Fruit fly (Drosophila melanogaster): ENCODE measurements around the gene Obp69a.

Gene Obp69a

dm6 chr3L:12399171-12399570 is 3.2 kb downstream of the Obp69a start, which contains the start of gene CG32104 (continued):
- no peak for TF ChIP-seq CG11456 (GFP tag; IDR thresholded peaks at IDR 0.05)
- no peak for TF ChIP-seq gem (tag; optimal IDR thresholded peaks at IDR 0.05)
- TF ChIP-seq psq (GFP tag; optimal IDR thresholded peaks at IDR 0.05) = no peak
- TF ChIP-seq corto (GFP tag; optimal IDR thresholded peaks at IDR 0.05) = no peak
- TF ChIP-seq grn (GFP tag; optimal IDR thresholded peaks at IDR 0.05) = no peak
- TF ChIP-seq Side (GFP tag; optimal IDR thresholded peaks at IDR 0.05) = no peak
- no peak for TF ChIP-seq pnt (GFP tag; optimal IDR thresholded peaks at IDR 0.05)
- TF ChIP-seq CG9817 (tag; optimal IDR thresholded peaks at IDR 0.05) = no peak
- TF ChIP-seq CG4424 (GFP tag; optimal IDR thresholded peaks at IDR 0.05) = no peak
- no peak for TF ChIP-seq CG3407 (GFP tag; optimal IDR thresholded peaks at IDR 0.05)
- TF ChIP-seq Dp (GFP tag; optimal IDR thresholded peaks at IDR 0.05) = peak; percentile 82
- no peak for TF ChIP-seq Ssrp (tag; optimal IDR thresholded peaks at IDR 0.05)
- peak; percentile 47 for TF ChIP-seq YL-1 (GFP tag; optimal IDR thresholded peaks at IDR 0.05)
- TF ChIP-seq TFAM (GFP tag; optimal IDR thresholded peaks at IDR 0.05) = no peak
- TF ChIP-seq tin (GFP tag; optimal IDR thresholded peaks at IDR 0.05) = no peak
- TF ChIP-seq dan (GFP tag; IDR thresholded peaks at IDR 0.05) = no peak
- no peak for TF ChIP-seq chinmo (GFP tag; IDR thresholded peaks at IDR 0.05; ENCODE audit: partially characterized antibody)
- TF ChIP-seq stwl (tag; optimal IDR thresholded peaks at IDR 0.05) = peak; percentile 53
- no peak for TF ChIP-seq CG11560 (tag; IDR thresholded peaks at IDR 0.05)
- TF ChIP-seq NfI (GFP tag; optimal IDR thresholded peaks at IDR 0.05) = no peak
- no peak for TF ChIP-seq CG13775 (GFP tag; optimal IDR thresholded peaks at IDR 0.05)
- TF ChIP-seq CG15514 (GFP tag; optimal IDR thresholded peaks at IDR 0.05) = peak; percentile 63
- TF ChIP-seq esg (GFP tag; conservative IDR thresholded peaks at IDR 0.05) = no peak
- no peak for TF ChIP-seq ttk (GFP tag; IDR thresholded peaks at IDR 0.05)
- TF ChIP-seq CG2116 (GFP tag; optimal IDR thresholded peaks at IDR 0.05) = peak; percentile 35
- peak; percentile 36 for TF ChIP-seq CG10267 (tag; optimal IDR thresholded peaks at IDR 0.05)
- TF ChIP-seq Sin3A (optimal IDR thresholded peaks at IDR 0.05) = peak; percentile 16
- no peak for TF ChIP-seq CG4707 (GFP tag; optimal IDR thresholded peaks at IDR 0.05)
- TF ChIP-seq Fer2 (tag; optimal IDR thresholded peaks at IDR 0.05) = no peak
- no peak for TF ChIP-seq Sry-β (GFP tag; optimal IDR thresholded peaks at IDR 0.05)
- no peak for TF ChIP-seq CG11696 (GFP tag; IDR thresholded peaks at IDR 0.05)
- TF ChIP-seq tgo (GFP tag; IDR thresholded peaks at IDR 0.05) = no peak
- no peak for TF ChIP-seq sim (GFP tag; IDR thresholded peaks at IDR 0.05)
- no peak for TF ChIP-seq prd (optimal IDR thresholded peaks at IDR 0.05)
- no peak for TF ChIP-seq prd (GFP tag; IDR thresholded peaks at IDR 0.05)
- no peak for TF ChIP-seq Nf-YC (tag; optimal IDR thresholded peaks at IDR 0.05)
- TF ChIP-seq CG13287 (GFP tag; IDR thresholded peaks at IDR 0.05; ENCODE audit: partially characterized antibody) = peak; percentile 21; the same call in 1 of the 2 replicates
- TF ChIP-seq schlank (tag; optimal IDR thresholded peaks at IDR 0.05) = no peak
- TF ChIP-seq NFAT (GFP tag; IDR thresholded peaks at IDR 0.05) = no peak
- no peak for TF ChIP-seq Ptx1 (GFP tag; IDR thresholded peaks at IDR 0.05)
- TF ChIP-seq ara (GFP tag; IDR thresholded peaks at IDR 0.05) = no peak
- no peak for TF ChIP-seq klu (GFP tag; IDR thresholded peaks at IDR 0.05)
- TF ChIP-seq exex (tag; optimal IDR thresholded peaks at IDR 0.05) = peak; percentile 60
- TF ChIP-seq stc (GFP tag; IDR thresholded peaks at IDR 0.05) = no peak
- no peak for TF ChIP-seq CG18619 (GFP tag; optimal IDR thresholded peaks at IDR 0.05)
- TF ChIP-seq ase (GFP tag; IDR thresholded peaks at IDR 0.05) = no peak
- no peak for TF ChIP-seq wor (GFP tag; IDR thresholded peaks at IDR 0.05)
- no peak for TF ChIP-seq Six4 (GFP tag; optimal IDR thresholded peaks at IDR 0.05)
- peak; percentile 54 for TF ChIP-seq CG9797 (GFP tag; optimal IDR thresholded peaks at IDR 0.05)
- no peak for TF ChIP-seq CG12236 (GFP tag; optimal IDR thresholded peaks at IDR 0.05)
- no peak for TF ChIP-seq CG31388 (GFP tag; optimal IDR thresholded peaks at IDR 0.05)
- no peak for TF ChIP-seq pan (optimal IDR thresholded peaks at IDR 0.05)
- no peak for TF ChIP-seq pan (GFP tag; optimal IDR thresholded peaks at IDR 0.05 in 1 of 2, IDR thresholded peaks at IDR 0.05 in 1 of 2)
